Worm (Caenorhabditis elegans) whole organism, L4 larva: ENCODE measurements around the gene tpst-1.

Experiments used
- R02D3.7 ChIP-seq: fragments of 150-350 bp; sonication (generic microtip); optimal IDR thresholded peaks from 3 replicates; lab custom pipeline; 2014; ENCODE audit warnings: missing biosample characterization, missing genetic modification characterization
- T26A8.4 ChIP-seq: fragments of 200-800 bp; sonication (Bioruptor generic); IDR thresholded peaks from 2 replicates; pipeline ENCODE4 v1.3.6; 2022; ENCODE audit warnings: missing genetic modification characterization, missing compliant biosample characterization
- ZK546.5 ChIP-seq, 2 experiments: sonication (generic microtip); optimal IDR thresholded peaks; 2 replicates each; lab custom pipeline; 2017; ENCODE audit warnings: missing biosample characterization in 2 of 2, missing genetic modification characterization in 2 of 2
- aha-1 ChIP-seq: fragments of 150-350 bp; peaks from one replicate; lab custom pipeline; 2014; ENCODE audit warnings: missing biosample characterization, missing genetic modification characterization
- ama-1 ChIP-seq: fragments of 150-350 bp; optimal IDR thresholded peaks from 2 replicates; lab custom pipeline; 2014; ENCODE audit warnings: inconsistent platforms, mixed read lengths
- attf-4 ChIP-seq: sonication (generic microtip); optimal IDR thresholded peaks from 3 replicates; lab custom pipeline; 2017; ENCODE audit warnings: missing biosample characterization, missing genetic modification characterization
- ceh-62 ChIP-seq: sonication (generic microtip); optimal IDR thresholded peaks from 2 replicates; lab custom pipeline; 2017; ENCODE audit warnings: missing biosample characterization, missing genetic modification characterization
- ctbp-1 ChIP-seq: fragments of 200-800 bp; sonication (Bioruptor generic); IDR thresholded peaks from 2 replicates; pipeline ENCODE4 v1.3.6; 2022; ENCODE audit warnings: missing genetic modification reagents, missing genetic modification characterization, missing compliant biosample characterization
- daf-12 ChIP-seq: fragments of 150-350 bp; optimal IDR thresholded peaks from 2 replicates; lab custom pipeline; 2014; ENCODE audit warnings: missing biosample characterization, missing genetic modification reagents, missing genetic modification characterization
- daf-16 ChIP-seq, 3 experiments: sonication (generic microtip); optimal IDR thresholded peaks; 2 replicates each; lab custom pipeline; 2016 to 2017; ENCODE audit warnings: missing genetic modification characterization in 3 of 3, missing genetic modification reagents in 3 of 3, mild to moderate bottlenecking in 2 of 3, missing compliant biosample characterization in 2 of 3, missing biosample characterization in 1 of 3, moderate library complexity in 1 of 3
- daf-8 ChIP-seq: fragments of 200-800 bp; sonication (Bioruptor generic); IDR thresholded peaks from 2 replicates; pipeline ENCODE4 v1.3.6; 2022; ENCODE audit warnings: missing genetic modification characterization, missing compliant biosample characterization
- dmd-6 ChIP-seq: fragments of 200-800 bp; sonication (Bioruptor generic); IDR thresholded peaks from 2 replicates; pipeline ENCODE4 v1.3.6; 2022; ENCODE audit warnings: missing genetic modification reagents, missing genetic modification characterization, missing compliant biosample characterization
- dpl-1 ChIP-seq: fragments of 150-350 bp; optimal IDR thresholded peaks from 2 replicates; lab custom pipeline; 2014; ENCODE audit warnings: missing biosample characterization, missing genetic modification reagents, missing genetic modification characterization
- egl-27 ChIP-seq: sonication (generic microtip); optimal IDR thresholded peaks from 3 replicates; lab custom pipeline; 2017; ENCODE audit warnings: missing biosample characterization, missing genetic modification reagents, missing genetic modification characterization
- egl-43 ChIP-seq: fragments of 200-800 bp; sonication (Bioruptor generic); IDR thresholded peaks from 2 replicates; pipeline ENCODE4 v1.3.6; 2022; ENCODE audit warnings: missing genetic modification reagents, missing genetic modification characterization, missing compliant biosample characterization
- fkh-10 ChIP-seq: fragments of 150-350 bp; optimal IDR thresholded peaks from 2 replicates; lab custom pipeline; 2014; ENCODE audit warnings: missing biosample characterization, missing genetic modification reagents, missing genetic modification characterization
- fos-1 ChIP-seq: fragments of 150-350 bp; optimal IDR thresholded peaks from 2 replicates; lab custom pipeline; 2014; ENCODE audit warnings: missing biosample characterization, missing genetic modification characterization
- hlh-11 ChIP-seq: fragments of 200-800 bp; sonication (Bioruptor generic); optimal IDR thresholded peaks from 2 replicates; lab custom pipeline; 2018; ENCODE audit warnings: mild to moderate bottlenecking, missing genetic modification characterization, missing compliant biosample characterization
- lin-15B ChIP-seq: fragments of 150-350 bp; sonication (generic microtip); optimal IDR thresholded peaks from 3 replicates; lab custom pipeline; 2014; ENCODE audit warnings: missing biosample characterization, missing genetic modification characterization
- lin-29 ChIP-seq: fragments of 200-800 bp; sonication (Bioruptor generic); IDR thresholded peaks from 2 replicates; pipeline ENCODE4 v1.3.6; 2022; ENCODE audit warnings: missing genetic modification reagents, missing genetic modification characterization, missing compliant biosample characterization
- lin-38 ChIP-seq: fragments of 200-800 bp; sonication (Bioruptor generic); IDR thresholded peaks from 2 replicates; pipeline ENCODE4 v1.3.6; 2022; ENCODE audit warnings: missing genetic modification reagents, missing genetic modification characterization, missing compliant biosample characterization
- lin-39 ChIP-seq: fragments of 150-350 bp; optimal IDR thresholded peaks from 2 replicates; lab custom pipeline; 2014; ENCODE audit warnings: missing biosample characterization, missing genetic modification reagents, missing genetic modification characterization
- lsy-2 ChIP-seq, 2 experiments: fragments of 150-350 bp in 1 of 2; sonication (generic microtip) in 1 of 2; optimal IDR thresholded peaks; 2 replicates each; lab custom pipeline; 2014 to 2017; ENCODE audit warnings: missing biosample characterization in 2 of 2, missing genetic modification characterization in 2 of 2
- madf-5 ChIP-seq, 2 experiments: fragments of 200-800 bp; sonication (Bioruptor generic); IDR thresholded peaks; 2 replicates each; pipeline ENCODE4 v1.3.6; 2022; ENCODE audit warnings: missing compliant biosample characterization in 2 of 2, missing genetic modification characterization in 2 of 2
- mdt-29 ChIP-seq: fragments of 200-800 bp; sonication (Bioruptor generic); IDR thresholded peaks from 2 replicates; pipeline ENCODE4 v1.3.6; 2022; ENCODE audit warnings: missing genetic modification reagents, missing genetic modification characterization, missing compliant biosample characterization
- mep-1 ChIP-seq: fragments of 150-350 bp; sonication (generic microtip); optimal IDR thresholded peaks from 3 replicates; lab custom pipeline; 2014; ENCODE audit warnings: missing biosample characterization, missing genetic modification characterization
- mxl-3 ChIP-seq: fragments of 200-800 bp; sonication (Bioruptor generic); optimal IDR thresholded peaks from 2 replicates; lab custom pipeline; 2018; ENCODE audit warnings: mild to moderate bottlenecking, missing genetic modification characterization, missing compliant biosample characterization
- nhr-10 ChIP-seq: fragments of 150-350 bp; optimal IDR thresholded peaks from 2 replicates; lab custom pipeline; 2014; ENCODE audit warnings: missing biosample characterization, missing genetic modification characterization
- nhr-237 ChIP-seq: sonication (generic microtip); optimal IDR thresholded peaks from 2 replicates; lab custom pipeline; 2017; ENCODE audit warnings: missing biosample characterization, missing genetic modification characterization
- nhr-25 ChIP-seq: sonication (generic microtip); optimal IDR thresholded peaks from 2 replicates; lab custom pipeline; 2017; ENCODE audit warnings: missing genetic modification characterization, mild to moderate bottlenecking, missing compliant biosample characterization, antibody characterized with exemption, moderate library complexity, borderline replicate concordance; ENCODE audit not compliant: insufficient read depth
- nhr-77 ChIP-seq: fragments of 150-350 bp; optimal IDR thresholded peaks from 2 replicates; lab custom pipeline; 2014; ENCODE audit warnings: missing biosample characterization, missing genetic modification characterization
- php-3 ChIP-seq: fragments of 200-800 bp; sonication (Bioruptor generic); IDR thresholded peaks from 2 replicates; pipeline ENCODE4 v1.3.6; 2022; ENCODE audit warnings: missing genetic modification reagents, missing genetic modification characterization, missing compliant biosample characterization
- sdz-12 ChIP-seq: fragments of 200-800 bp; sonication (Bioruptor generic); optimal IDR thresholded peaks from 2 replicates; lab custom pipeline; 2018; ENCODE audit warnings: mild to moderate bottlenecking, missing genetic modification characterization, missing compliant biosample characterization
- set-16 ChIP-seq: fragments of 200-800 bp; sonication (Bioruptor generic); IDR thresholded peaks from 2 replicates; pipeline ENCODE4 v1.3.6; 2022; ENCODE audit warnings: missing genetic modification reagents, missing genetic modification characterization, missing compliant biosample characterization
- spr-1 ChIP-seq: sonication (generic microtip); optimal IDR thresholded peaks from 2 replicates; lab custom pipeline; 2016; ENCODE audit warnings: mild to moderate bottlenecking, missing genetic modification characterization, missing compliant biosample characterization
- tag-97 ChIP-seq: fragments of 200-800 bp; sonication (Bioruptor generic); IDR thresholded peaks from 2 replicates; pipeline ENCODE4 v1.3.6; 2022; ENCODE audit warnings: missing genetic modification characterization, missing compliant biosample characterization
- tra-1 ChIP-seq: fragments of 200-800 bp; sonication (Bioruptor generic); IDR thresholded peaks from 2 replicates; pipeline ENCODE4 v1.3.6; 2022; ENCODE audit warnings: missing genetic modification reagents, missing genetic modification characterization, missing compliant biosample characterization
- unc-62 ChIP-seq, 3 experiments: fragments of 150-350 bp in 1 of 3; sonication (generic microtip); optimal IDR thresholded peaks in 2 of 3; peaks in 1 of 3; 1 replicate in 1 of 3; 2 replicates in 2 of 3; lab custom pipeline; 2014 to 2017; ENCODE audit warnings: missing biosample characterization in 3 of 3, missing genetic modification characterization in 3 of 3, missing genetic modification reagents in 3 of 3, missing genotype in 1 of 3
- zip-2 ChIP-seq: fragments of 150-350 bp; optimal IDR thresholded peaks from 2 replicates; lab custom pipeline; 2014; ENCODE audit warnings: missing biosample characterization, missing genetic modification characterization
- ztf-11 ChIP-seq: fragments of 150-350 bp; optimal IDR thresholded peaks from 2 replicates; lab custom pipeline; 2014; ENCODE audit warnings: missing biosample characterization, missing genetic modification characterization
- ztf-7 ChIP-seq: fragments of 150-350 bp; optimal IDR thresholded peaks from 2 replicates; lab custom pipeline; 2014; ENCODE audit warnings: missing biosample characterization, missing genetic modification characterization

The tpst-1 gene

ce11 chrIII:12612519-12612935 is 49.6 kb downstream of the tpst-1 start (continued):
- TF ChIP-seq ZK546.5 (tag; optimal IDR thresholded peaks at IDR 0.05; lab: Kevin White, UChicago): peak in 1 of 2 experiments; percentile 15
- peak; percentile 83 for TF ChIP-seq ztf-7 (tag; lab: Kevin White, UChicago)
- peak; percentile 60 for TF ChIP-seq lin-39 (tag; lab: Kevin White, UChicago)
- TF ChIP-seq dpl-1 (GFP tag; lab: Kevin White, UChicago): peak; percentile 80
- TF ChIP-seq lin-15B (tag; lab: Kevin White, UChicago): no peak
- TF ChIP-seq spr-1 (tag; lab: Kevin White, UChicago): peak; percentile 85
- peak; percentile 98 for TF ChIP-seq fkh-10 (GFP tag; lab: Kevin White, UChicago)
- TF ChIP-seq set-16: peak; percentile 90
- peak; percentile 98 for TF ChIP-seq mep-1 (tag; lab: Kevin White, UChicago)
- peak; percentile 88 for TF ChIP-seq ama-1 (lab: Kevin White, UChicago)
- TF ChIP-seq daf-12 (tag; lab: Kevin White, UChicago): no peak
- peak; percentile 97 for TF ChIP-seq ctbp-1 (GFP tag; lab: Robert Waterston, UW)
- TF ChIP-seq dmd-6 (GFP tag; lab: Robert Waterston, UW): peak; percentile 100
- peak; percentile 99 for TF ChIP-seq aha-1 (tag; lab: Kevin White, UChicago)
- peak; percentile 88 for TF ChIP-seq egl-43 (GFP tag; lab: Robert Waterston, UW)
- peak; percentile 83 for TF ChIP-seq lin-38
- peak; percentile 64 for TF ChIP-seq nhr-237 (tag; lab: Kevin White, UChicago)

ce11 chrIII:12611414-12611813 is 50.7 kb downstream of the tpst-1 start:
- TF ChIP-seq zip-2 (no peak), php-3 (no peak)

- TF ChIP-seq T26A8.4 (GFP tag; lab: Robert Waterston, UW): 0 out of 2 replicates have a peak, but pooled peaks have one; percentile 11
- no peak for TF ChIP-seq daf-8
- TF ChIP-seq lin-15B (tag; lab: Kevin White, UChicago): no peak
- no peak for TF ChIP-seq php-3
- TF ChIP-seq madf-5 (GFP tag; IDR thresholded peaks at IDR 0.05; lab: Robert Waterston, UW): no peak
- no peak for TF ChIP-seq ceh-62
- no peak for TF ChIP-seq attf-4
- TF ChIP-seq unc-62 (GFP tag; optimal IDR thresholded peaks at IDR 0.05 in 1 of 2; lab: Kevin White, UChicago): peak in 1 of 2 experiments; percentile 1
- TF ChIP-seq unc-62 (tag; optimal IDR thresholded peaks at IDR 0.05; lab: Kevin White, UChicago): no peak
- peak; percentile 93 for TF ChIP-seq aha-1 (tag; lab: Kevin White, UChicago)
- TF ChIP-seq fos-1 (tag; lab: Kevin White, UChicago): no peak
- no peak for TF ChIP-seq egl-43 (GFP tag; lab: Robert Waterston, UW)
- no peak for TF ChIP-seq mdt-29 (GFP tag; lab: Robert Waterston, UW)
- TF ChIP-seq egl-27 (tag; lab: Kevin White, UChicago): no peak
- no peak for TF ChIP-seq hlh-11 (tag; lab: Kevin White, UChicago)
- TF ChIP-seq lin-29 (GFP tag; lab: Robert Waterston, UW): no peak
- TF ChIP-seq nhr-10 (tag; lab: Kevin White, UChicago): no peak
- TF ChIP-seq tra-1: no peak
- TF ChIP-seq tag-97 (GFP tag; lab: Robert Waterston, UW): no peak
- no peak for TF ChIP-seq nhr-77 (tag; lab: Kevin White, UChicago)
- no peak for TF ChIP-seq daf-16 (GFP tag; optimal IDR thresholded peaks at IDR 0.05; lab: Kevin White, UChicago)
- TF ChIP-seq daf-16 (tag; optimal IDR thresholded peaks at IDR 0.05; lab: Kevin White, UChicago): no peak
- peak; percentile 9 for TF ChIP-seq sdz-12
- no peak for TF ChIP-seq mxl-3 (GFP tag; lab: Kevin White, UChicago)
- TF ChIP-seq nhr-25 (tag; lab: Kevin White, UChicago): no peak
- no peak for TF ChIP-seq lsy-2 (tag; optimal IDR thresholded peaks at IDR 0.05; lab: Kevin White, UChicago)
- no peak for TF ChIP-seq R02D3.7 (tag; lab: Kevin White, UChicago)
- no peak for TF ChIP-seq ztf-11 (tag; lab: Kevin White, UChicago)
Measured at ce11 chrIII:12609410-12609809, 52.7 kb downstream of the tpst-1 start.
